Fruit fly (Drosophila melanogaster): ENCODE data around the gene CG17154.
A peak's percentile ranks its signal among the peaks of the same experiment; 100 is the strongest.

DNA sequence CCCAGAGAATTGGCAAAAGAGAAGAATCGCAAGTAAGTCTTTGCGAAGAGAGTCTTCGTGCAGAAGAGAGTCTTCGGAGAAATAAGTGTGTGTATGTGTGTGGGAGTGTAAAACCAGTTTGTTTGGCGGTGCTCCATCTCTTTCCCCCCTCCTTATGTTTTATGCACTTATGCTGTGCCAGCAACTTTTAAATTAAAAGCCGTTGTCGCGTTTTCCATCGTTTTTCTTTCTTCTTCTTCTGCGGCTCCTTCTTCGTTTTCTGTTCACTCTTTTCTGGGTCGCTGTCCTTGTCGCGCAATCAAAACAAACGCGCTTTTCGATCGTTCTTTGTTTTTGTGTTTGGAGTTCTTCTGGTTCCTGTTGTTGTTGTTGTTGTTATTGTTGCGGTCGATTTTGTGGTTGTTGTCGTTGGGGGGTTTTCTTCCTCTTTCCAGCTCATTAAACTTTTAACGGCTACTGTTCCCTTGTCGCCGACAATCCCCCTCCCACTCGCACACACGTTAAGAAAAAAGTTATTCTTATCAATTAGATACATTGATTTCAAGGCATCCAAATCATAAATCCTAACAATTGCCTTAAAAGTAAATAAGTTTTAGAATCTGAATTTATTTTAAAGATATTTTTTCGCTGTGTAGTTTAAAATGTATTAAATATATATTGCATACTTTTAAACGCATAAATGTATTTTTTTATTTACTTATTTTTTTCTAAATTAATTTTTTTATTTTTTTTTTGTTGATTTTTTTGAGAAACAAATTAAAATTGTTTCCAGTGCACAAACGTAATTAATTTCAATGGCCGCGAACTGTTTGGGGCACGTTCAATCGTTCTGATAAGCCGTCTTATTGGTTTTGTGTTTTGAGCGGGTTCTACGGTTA, 22.9 kb downstream of the CG17154 start:
- TF ChIP-seq CG16779 (tag; optimal IDR thresholded peaks at IDR 0.05): peak; percentile 13
- peak; percentile 54 for TF ChIP-seq CG4318 (GFP tag; optimal IDR thresholded peaks at IDR 0.05)

All from whole organism, prepupa.